Worm (Caenorhabditis elegans): ENCODE results near the gene grsp-4.

The grsp-4 gene

DNA sequence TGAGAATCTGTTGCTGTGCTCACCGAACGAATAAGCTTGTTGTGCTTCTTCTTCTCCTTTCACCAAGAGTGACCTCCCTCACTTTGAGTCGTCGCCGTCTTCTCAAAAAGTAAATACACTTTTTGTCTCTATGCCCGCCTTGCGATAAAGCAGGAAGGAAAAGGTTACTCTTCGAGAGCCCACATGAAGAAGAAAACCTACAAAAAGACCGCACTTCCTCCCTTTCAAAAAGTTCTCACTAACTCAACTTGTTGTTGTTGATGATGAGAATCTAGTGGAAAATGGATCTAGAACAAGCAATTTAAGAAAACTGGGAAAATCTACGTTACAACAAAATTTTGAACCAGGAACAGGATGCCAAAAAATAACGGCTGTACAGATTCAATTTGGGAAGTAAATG lies 34.3 kb upstream of the grsp-4 start, which contains the start of gene C50E3.6:
Gene C50E3.6 (minus strand): TSS at position 101 of the 400 bp plus-strand sequence.
- TF ChIP-seq nhr-28 (tag; optimal IDR thresholded peaks at IDR 0.05) (no peak), blmp-1 (tag; optimal IDR thresholded peaks at IDR 0.05) (no peak), mab-5 (tag; optimal IDR thresholded peaks at IDR 0.05) (no peak), ceh-83 (GFP tag; optimal IDR thresholded peaks at IDR 0.05) (no peak)

DNA sequence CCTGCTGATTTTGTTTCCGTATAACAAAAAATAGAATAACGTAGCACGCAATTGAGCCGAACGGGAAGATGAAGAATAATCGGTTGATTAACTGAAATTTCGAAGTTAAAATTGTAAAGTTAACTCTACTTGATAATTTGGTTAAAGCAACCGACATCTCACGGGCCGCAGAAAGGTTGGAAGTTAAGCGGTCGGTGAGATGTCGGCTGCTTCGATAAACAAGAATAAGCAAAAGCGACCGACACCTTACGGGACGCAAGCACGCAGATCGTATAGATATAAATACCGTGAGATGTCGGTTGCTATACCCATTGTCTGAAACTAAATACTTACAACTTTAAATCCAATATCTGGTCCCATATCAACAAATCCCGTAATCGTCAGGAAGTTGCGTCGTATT lies 29.6 kb upstream of the grsp-4 start:
- TF ChIP-seq unc-120 (tag; optimal IDR thresholded peaks at IDR 0.05; ENCODE audit: poor library complexity, severe bottlenecking) (no peak), elt-1 (tag; optimal IDR thresholded peaks at IDR 0.05; ENCODE audit: borderline replicate concordance, insufficient read depth) (no peak), nhr-12 (tag; optimal IDR thresholded peaks at IDR 0.05) (no peak), ces-1 (GFP tag; optimal IDR thresholded peaks at IDR 0.05) (no peak), blmp-1 (tag; optimal IDR thresholded peaks at IDR 0.05) (no peak), ceh-39 (tag; optimal IDR thresholded peaks at IDR 0.05) (no peak), M03D4.4 (tag; optimal IDR thresholded peaks at IDR 0.05) (no peak), cnd-1 (tag; optimal IDR thresholded peaks at IDR 0.05) (no peak), mab-5 (tag; optimal IDR thresholded peaks at IDR 0.05) (no peak), unc-62 (GFP tag; optimal IDR thresholded peaks at IDR 0.05) (no peak), lsy-2 (tag; optimal IDR thresholded peaks at IDR 0.05) (no peak), tbx-8 (GFP tag; optimal IDR thresholded peaks at IDR 0.05) (no peak), pha-4 (tag; optimal IDR thresholded peaks at IDR 0.05) (no peak), nhr-2 (tag; optimal IDR thresholded peaks at IDR 0.05) (no peak), snpc-4 (tag; optimal IDR thresholded peaks at IDR 0.05) (no peak), nhr-28 (tag; optimal IDR thresholded peaks at IDR 0.05) (no peak)

- TF ChIP-seq nhr-76 (tag; optimal IDR thresholded peaks at IDR 0.05) (no peak), pha-4 (tag; optimal IDR thresholded peaks at IDR 0.05) (no peak), elt-3 (tag; optimal IDR thresholded peaks at IDR 0.05) (no peak), nhr-28 (tag; optimal IDR thresholded peaks at IDR 0.05) (no peak), blmp-1 (tag; optimal IDR thresholded peaks at IDR 0.05) (no peak), flh-1 (GFP tag; optimal IDR thresholded peaks at IDR 0.05) (no peak), nhr-2 (tag; optimal IDR thresholded peaks at IDR 0.05) (no peak), zip-8 (tag; optimal IDR thresholded peaks at IDR 0.05) (no peak), ceh-83 (GFP tag; optimal IDR thresholded peaks at IDR 0.05) (no peak), elt-1 (tag; optimal IDR thresholded peaks at IDR 0.05; ENCODE audit: borderline replicate concordance, insufficient read depth) (no peak), tbx-8 (GFP tag; optimal IDR thresholded peaks at IDR 0.05) (no peak), lin-13 (tag; optimal IDR thresholded peaks at IDR 0.05) (no peak), ceh-39 (tag; optimal IDR thresholded peaks at IDR 0.05) (no peak), M03D4.4 (tag; optimal IDR thresholded peaks at IDR 0.05) (no peak), hlh-1 (tag; optimal IDR thresholded peaks at IDR 0.05) (no peak), ztf-11 (tag; optimal IDR thresholded peaks at IDR 0.05) (no peak), sptf-1 (tag; optimal IDR thresholded peaks at IDR 0.05) (no peak), bed-3 (GFP tag; optimal IDR thresholded peaks at IDR 0.05) (no peak), lsy-2 (tag; optimal IDR thresholded peaks at IDR 0.05) (no peak)
Measured at ce11 chrV:7598269-7598668, 26.5 kb upstream of the grsp-4 start, which contains the start of gene C50E3.7. TSS of gene C50E3.7 (minus strand) at chrV:7598369.

- TF ChIP-seq sem-2 (GFP tag; optimal IDR thresholded peaks at IDR 0.05) (no peak), ceh-43 (GFP tag; optimal IDR thresholded peaks at IDR 0.05) (no peak), mep-1 (tag; optimal IDR thresholded peaks at IDR 0.05) (no peak), sptf-1 (tag; optimal IDR thresholded peaks at IDR 0.05) (no peak), ceh-39 (tag; optimal IDR thresholded peaks at IDR 0.05) (no peak), flh-1 (GFP tag; optimal IDR thresholded peaks at IDR 0.05) (no peak), ham-2 (GFP tag; optimal IDR thresholded peaks at IDR 0.05) (no peak), lsy-2 (tag; optimal IDR thresholded peaks at IDR 0.05) (no peak), nhr-237 (tag; optimal IDR thresholded peaks at IDR 0.05) (no peak), unc-120 (tag; optimal IDR thresholded peaks at IDR 0.05; ENCODE audit: poor library complexity, severe bottlenecking) (no peak), mab-5 (tag; optimal IDR thresholded peaks at IDR 0.05) (no peak), ces-1 (GFP tag; optimal IDR thresholded peaks at IDR 0.05) (no peak), lin-13 (tag; optimal IDR thresholded peaks at IDR 0.05) (no peak), elt-3 (tag; optimal IDR thresholded peaks at IDR 0.05) (no peak), tbx-8 (GFP tag; optimal IDR thresholded peaks at IDR 0.05) (no peak), unc-39 (tag; optimal IDR thresholded peaks at IDR 0.05) (no peak), M03D4.4 (tag; optimal IDR thresholded peaks at IDR 0.05) (no peak), pha-4 (tag; optimal IDR thresholded peaks at IDR 0.05) (no peak)
Measured at ce11 chrV:7600149-7600548, 24.6 kb upstream of the grsp-4 start, which contains the start of gene C50E3.9. TSS of gene C50E3.9 (minus strand) at chrV:7600249.

ce11 chrV:7601443-7601842 lies 23.3 kb upstream of the grsp-4 start, which contains the start of gene scl-26:
TSS of gene scl-26 (minus strand) at chrV:7601543.
- no peak for TF ChIP-seq unc-62 (GFP tag; optimal IDR thresholded peaks at IDR 0.05)
- no peak for TF ChIP-seq mls-2 (tag; optimal IDR thresholded peaks at IDR 0.05)
- no peak for TF ChIP-seq lin-13 (tag; optimal IDR thresholded peaks at IDR 0.05)
- no peak for TF ChIP-seq sptf-1 (tag; optimal IDR thresholded peaks at IDR 0.05)
- no peak for TF ChIP-seq zip-8 (tag; optimal IDR thresholded peaks at IDR 0.05)
- no peak for TF ChIP-seq blmp-1 (tag; optimal IDR thresholded peaks at IDR 0.05)
- no peak for TF ChIP-seq unc-120 (tag; optimal IDR thresholded peaks at IDR 0.05; ENCODE audit: poor library complexity, severe bottlenecking)
- TF ChIP-seq nhr-237 (tag; optimal IDR thresholded peaks at IDR 0.05): no peak
- no peak for TF ChIP-seq ztf-11 (tag; optimal IDR thresholded peaks at IDR 0.05)
- no peak for TF ChIP-seq M03D4.4 (tag; optimal IDR thresholded peaks at IDR 0.05)
- no peak for TF ChIP-seq flh-1 (GFP tag; optimal IDR thresholded peaks at IDR 0.05)
- no peak for TF ChIP-seq nhr-28 (tag; optimal IDR thresholded peaks at IDR 0.05)
- TF ChIP-seq sem-2 (GFP tag; optimal IDR thresholded peaks at IDR 0.05): no peak
- no peak for TF ChIP-seq elt-1 (tag; optimal IDR thresholded peaks at IDR 0.05; ENCODE audit: borderline replicate concordance, insufficient read depth)
- TF ChIP-seq drap-1 (GFP tag; optimal IDR thresholded peaks at IDR 0.05): no peak
- no peak for TF ChIP-seq mab-5 (tag; optimal IDR thresholded peaks at IDR 0.05)

Data from whole organism, mixed stage, embryonic.